Fruit fly (Drosophila melanogaster) whole organism, prepupa: ENCODE measurements around the gene Pxt.

ENCODE experiments used
- Blimp-1 ChIP-seq: fragments of 200-800 bp; sonication (Bioruptor generic); optimal IDR thresholded peaks from 3 replicates; lab custom pipeline; 2017; ENCODE audit warnings: missing biosample characterization, missing genetic modification characterization, mild to moderate bottlenecking, moderate library complexity, missing genetic modification reagents
- CG10631 ChIP-seq: fragments of 200-800 bp; sonication (Bioruptor generic); optimal IDR thresholded peaks from 2 replicates; lab custom pipeline; 2016; ENCODE audit warnings: missing biosample characterization, missing genetic modification characterization
- CG10669 ChIP-seq: fragments of 200-800 bp; sonication (Bioruptor generic); optimal IDR thresholded peaks from 3 replicates; lab custom pipeline; 2018; ENCODE audit warnings: missing biosample characterization, mild to moderate bottlenecking, missing genetic modification characterization, moderate library complexity
- CG11294 ChIP-seq: fragments of 200-800 bp; sonication (Bioruptor generic); IDR thresholded peaks from 2 replicates; pipeline ENCODE4 v1.3.6; 2022; ENCODE audit warnings: missing biosample characterization, missing genetic modification characterization
- CG16779 ChIP-seq: fragments of 200-800 bp; sonication (Bioruptor generic); optimal IDR thresholded peaks from 3 replicates; lab custom pipeline; 2017; ENCODE audit warnings: missing biosample characterization, mild to moderate bottlenecking, missing genetic modification characterization
- CG31627 ChIP-seq: fragments of 200-800 bp; sonication (Bioruptor generic); optimal IDR thresholded peaks from 3 replicates; lab custom pipeline; 2016; ENCODE audit warnings: missing biosample characterization, missing genetic modification characterization
- CG32006 ChIP-seq: fragments of 200-800 bp; sonication (Bioruptor generic); optimal IDR thresholded peaks from 3 replicates; lab custom pipeline; 2017; ENCODE audit warnings: missing biosample characterization, mild to moderate bottlenecking, missing genetic modification characterization
- CG3919 ChIP-seq: fragments of 200-800 bp; sonication (Bioruptor generic); optimal IDR thresholded peaks from 3 replicates; lab custom pipeline; 2016; ENCODE audit warnings: missing biosample characterization, missing genetic modification characterization
- CG6163 ChIP-seq: fragments of 200-800 bp; sonication (Bioruptor generic); IDR thresholded peaks from 3 replicates; pipeline ENCODE4 v1.3.6; 2022; ENCODE audit warnings: missing biosample characterization, missing genetic modification characterization
- CG6276 ChIP-seq: fragments of 200-800 bp; sonication (Bioruptor generic); optimal IDR thresholded peaks from 2 replicates; lab custom pipeline; 2017; ENCODE audit warnings: missing biosample characterization, mild to moderate bottlenecking, missing genetic modification characterization
- CG6808 ChIP-seq: fragments of 200-800 bp; sonication (Bioruptor generic); optimal IDR thresholded peaks from 3 replicates; lab custom pipeline; 2017; ENCODE audit warnings: missing biosample characterization, missing genetic modification characterization, mild to moderate bottlenecking, moderate library complexity, missing genetic modification reagents
- CG7368 ChIP-seq: fragments of 200-800 bp; sonication (Bioruptor generic); optimal IDR thresholded peaks from 3 replicates; lab custom pipeline; 2016; ENCODE audit warnings: missing biosample characterization, missing genetic modification characterization
- CG8119 ChIP-seq: fragments of 200-800 bp; sonication (Bioruptor generic); IDR thresholded peaks from 3 replicates; pipeline ENCODE4 v1.3.6; 2022; ENCODE audit warnings: missing biosample characterization, missing genetic modification characterization
- Eip75B ChIP-seq: fragments of 200-800 bp; sonication (Bioruptor generic); optimal IDR thresholded peaks from 3 replicates; lab custom pipeline; 2016; ENCODE audit warnings: missing biosample characterization, missing genetic modification characterization
- Eip78C ChIP-seq: fragments of 200-800 bp; sonication (Bioruptor generic); peaks from one replicate; lab custom pipeline; 2016; ENCODE audit warnings: missing biosample characterization, missing genetic modification characterization
- Eip93F ChIP-seq: fragments of 200-800 bp; sonication (Bioruptor generic); optimal IDR thresholded peaks from 2 replicates; lab custom pipeline; 2016; ENCODE audit warnings: missing biosample characterization, mild to moderate bottlenecking, missing genetic modification characterization
- Hr38 ChIP-seq: sonication (Bioruptor generic); optimal IDR thresholded peaks from 2 replicates; lab custom pipeline; 2016; ENCODE audit warnings: missing biosample characterization, missing genetic modification characterization
- Hr4 ChIP-seq: fragments of 200-800 bp; sonication (Bioruptor generic); optimal IDR thresholded peaks from 3 replicates; lab custom pipeline; 2016; ENCODE audit warnings: missing biosample characterization, missing genetic modification characterization
- Lpt ChIP-seq: fragments of 200-800 bp; sonication (Bioruptor generic); optimal IDR thresholded peaks from 3 replicates; lab custom pipeline; 2016; ENCODE audit warnings: missing biosample characterization, missing genetic modification characterization
- Met ChIP-seq: fragments of 200-800 bp; sonication (Bioruptor generic); optimal IDR thresholded peaks from 3 replicates; lab custom pipeline; 2016; ENCODE audit warnings: missing biosample characterization, missing genetic modification characterization
- Sox102F ChIP-seq: fragments of 200-800 bp; sonication (Bioruptor generic); optimal IDR thresholded peaks from 2 replicates; lab custom pipeline; 2016; ENCODE audit warnings: missing biosample characterization, mild to moderate bottlenecking, missing genetic modification characterization
- Sox14 ChIP-seq: fragments of 200-800 bp; sonication (Bioruptor generic); optimal IDR thresholded peaks from 3 replicates; lab custom pipeline; 2016; ENCODE audit warnings: missing biosample characterization, missing genetic modification characterization
- Sox15 ChIP-seq: fragments of 200-800 bp; sonication (Bioruptor generic); optimal IDR thresholded peaks from 3 replicates; lab custom pipeline; 2016; ENCODE audit warnings: missing biosample characterization, missing genetic modification characterization
- acj6 ChIP-seq: fragments of 200-800 bp; sonication (Bioruptor generic); optimal IDR thresholded peaks from 3 replicates; lab custom pipeline; 2016; ENCODE audit warnings: missing biosample characterization, missing genetic modification characterization
- cyc ChIP-seq: fragments of 200-800 bp; sonication (Bioruptor generic); optimal IDR thresholded peaks from 3 replicates; lab custom pipeline; 2016; ENCODE audit warnings: missing biosample characterization, missing genetic modification characterization
- dsx ChIP-seq: fragments of 200-800 bp; optimal IDR thresholded peaks from 3 replicates; lab custom pipeline; 2019; ENCODE audit warnings: missing biosample characterization, mild to moderate bottlenecking, missing genetic modification characterization, moderate library complexity; ENCODE audit not compliant: poor library complexity, severe bottlenecking
- eg ChIP-seq: fragments of 200-800 bp; sonication (Bioruptor generic); IDR thresholded peaks from 3 replicates; pipeline ENCODE4 v1.3.6; 2022; ENCODE audit warnings: missing biosample characterization, missing genetic modification characterization
- fd59A ChIP-seq: fragments of 200-800 bp; sonication (Bioruptor generic); optimal IDR thresholded peaks from 2 replicates; lab custom pipeline; 2017; ENCODE audit warnings: missing biosample characterization, mild to moderate bottlenecking, missing genetic modification characterization, missing genetic modification reagents
- fkh ChIP-seq: fragments of 200-800 bp; sonication (Bioruptor generic); optimal IDR thresholded peaks from 3 replicates; lab custom pipeline; 2017; ENCODE audit warnings: missing biosample characterization, mild to moderate bottlenecking, missing genetic modification characterization, moderate library complexity
- lz ChIP-seq: fragments of 200-800 bp; sonication (Bioruptor generic); optimal IDR thresholded peaks from 3 replicates; lab custom pipeline; 2016; ENCODE audit warnings: missing biosample characterization, missing genetic modification characterization
- net ChIP-seq: fragments of 200-800 bp; sonication (Bioruptor generic); optimal IDR thresholded peaks from 3 replicates; lab custom pipeline; 2016; ENCODE audit warnings: missing biosample characterization, missing genetic modification characterization
- pdm3 ChIP-seq: fragments of 200-800 bp; sonication (Bioruptor generic); optimal IDR thresholded peaks from 3 replicates; lab custom pipeline; 2016; ENCODE audit warnings: missing biosample characterization, missing genetic modification characterization
- ss ChIP-seq, 2 experiments: fragments of 200-800 bp; sonication (Bioruptor generic); optimal IDR thresholded peaks; 2 replicates in 1 of 2; 3 replicates in 1 of 2; lab custom pipeline; 2017 to 2018; ENCODE audit warnings: mild to moderate bottlenecking in 2 of 2, missing biosample characterization in 2 of 2, missing genetic modification characterization in 2 of 2, moderate library complexity in 1 of 2
- svp ChIP-seq: fragments of 200-800 bp; sonication (Bioruptor generic); peaks from one replicate; lab custom pipeline; 2016; ENCODE audit warnings: missing biosample characterization, missing genetic modification characterization
- topi ChIP-seq: fragments of 200-800 bp; sonication (Bioruptor generic); optimal IDR thresholded peaks from 3 replicates; lab custom pipeline; 2016; ENCODE audit warnings: missing biosample characterization, missing genetic modification characterization
- vri ChIP-seq: fragments of 200-800 bp; sonication (Bioruptor generic); optimal IDR thresholded peaks from 3 replicates; lab custom pipeline; 2016; ENCODE audit warnings: missing biosample characterization, mild to moderate bottlenecking, missing genetic modification characterization

Pxt gene

DNA sequence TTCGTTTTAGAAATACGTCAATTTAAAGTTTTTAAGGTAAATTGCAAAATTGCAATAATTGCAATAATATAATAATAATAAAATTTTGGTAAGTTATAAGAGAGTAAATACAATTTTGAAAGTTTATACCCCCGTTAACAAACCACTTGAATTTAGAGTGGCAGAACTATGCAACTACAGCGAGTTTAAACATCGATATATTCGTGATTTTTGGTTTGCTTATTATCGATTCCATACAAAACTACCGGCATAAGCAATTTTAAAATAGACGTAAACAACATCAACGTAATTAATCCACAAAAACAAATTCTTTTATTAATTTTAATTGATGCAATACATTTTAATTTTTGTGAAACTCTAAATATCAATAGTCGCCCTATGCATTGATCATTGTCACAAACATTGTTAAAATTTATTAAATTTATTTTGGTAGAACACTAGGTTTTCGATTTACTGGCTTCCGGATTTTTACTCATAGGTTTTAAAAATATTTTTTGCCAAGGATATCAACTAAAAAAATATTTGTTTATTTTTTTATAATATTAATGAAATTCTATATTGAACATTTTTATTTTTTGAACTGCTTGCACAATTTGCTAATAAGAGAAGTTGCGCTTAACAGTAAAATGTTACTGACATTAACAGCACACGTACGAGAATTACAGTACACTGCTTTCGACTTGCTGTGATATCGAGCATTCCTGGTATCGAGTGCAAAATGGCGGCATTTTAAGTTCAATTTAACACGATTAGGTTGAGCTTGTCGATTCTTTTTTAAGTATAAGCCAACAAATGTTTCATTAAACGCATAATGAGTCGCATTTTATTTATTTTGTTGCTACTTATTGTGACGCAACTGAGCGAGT, at the start of gene Pxt:
Gene Pxt, plus strand, starts transcription at position 695 of the 866 bp plus-strand sequence.
- TF ChIP-seq CG6163 (GFP tag; lab: Robert Waterston, UW) (no peak), Eip78C (peak; percentile 18), lz (GFP tag; lab: Kevin White, UChicago) (no peak), CG8119 (GFP tag; lab: Robert Waterston, UW) (no peak)

DNA sequence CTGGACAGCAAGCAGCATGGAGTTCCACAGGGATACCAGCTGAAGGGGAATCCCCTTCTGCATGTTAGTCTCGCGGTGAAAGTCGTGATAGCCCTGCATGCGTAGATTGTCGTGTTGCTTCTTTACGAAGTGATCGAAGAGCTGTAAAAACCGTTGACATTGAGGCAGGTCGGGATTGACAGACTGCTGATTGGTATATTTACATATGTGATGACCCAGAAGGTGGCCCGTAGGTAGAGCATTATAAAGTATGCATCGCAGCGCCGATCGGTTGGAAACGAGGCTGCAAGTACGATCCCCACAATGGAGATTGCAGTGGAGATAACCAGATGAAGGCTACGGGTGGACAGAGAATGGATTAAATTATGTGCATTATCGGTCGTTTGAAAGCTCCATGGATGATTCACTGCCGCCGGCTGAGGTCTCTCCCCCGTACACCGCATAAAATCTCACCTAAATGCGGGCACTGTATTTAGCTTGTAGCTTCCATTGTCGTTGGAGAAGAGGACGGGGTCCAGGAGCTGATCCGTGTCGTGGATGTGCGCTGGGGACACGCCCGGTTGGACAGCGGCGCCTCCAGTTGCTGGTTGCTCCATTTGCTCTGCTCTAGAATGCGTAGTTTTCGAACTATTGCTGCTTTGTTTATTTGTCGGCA, 48.9 kb upstream of the Pxt start:
- TF ChIP-seq ss (GFP tag; optimal IDR thresholded peaks at IDR 0.05; lab: Kevin White, UChicago) = no peak
- TF ChIP-seq svp (GFP tag; lab: Kevin White, UChicago) = peak; percentile 97

DNA sequence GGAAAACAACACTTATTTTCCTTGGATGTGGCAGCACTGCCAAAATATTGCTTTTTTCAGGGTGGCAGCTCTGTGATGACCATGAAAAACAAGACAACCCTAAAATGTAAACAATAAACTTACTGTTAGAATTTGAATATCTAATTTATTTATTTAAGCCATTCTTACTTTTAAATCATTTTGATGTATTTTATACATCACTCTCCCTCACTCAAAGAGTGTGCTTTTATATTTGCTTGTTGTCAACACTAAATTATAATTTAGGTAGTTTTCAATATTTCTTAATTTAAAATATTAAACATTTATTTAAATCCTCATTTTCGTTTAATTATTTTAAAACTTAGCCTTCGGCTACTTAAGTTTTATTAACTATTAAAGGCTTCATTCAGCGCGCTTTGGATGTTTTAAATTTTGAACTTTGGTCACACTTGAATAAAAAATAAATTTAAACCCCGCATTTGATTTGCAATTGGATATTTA, 48.4 kb upstream of the Pxt start, which contains the start of the genes CG7523 and Mps1:
Gene CG7523, minus strand, starts transcription at position 39 of the 480 bp plus-strand sequence.
Gene Mps1, plus strand, starts transcription at position 415 of the 480 bp plus-strand sequence.
- TF ChIP-seq topi (GFP tag; lab: Kevin White, UChicago) (no peak), fkh (GFP tag; lab: Kevin White, UChicago) (peak; percentile 100), fd59A (GFP tag; lab: Kevin White, UChicago) (no peak), Sox14 (GFP tag; lab: Kevin White, UChicago) (peak; percentile 90), dsx (GFP tag; lab: Kevin White, UChicago) (peak; percentile 16)

DNA sequence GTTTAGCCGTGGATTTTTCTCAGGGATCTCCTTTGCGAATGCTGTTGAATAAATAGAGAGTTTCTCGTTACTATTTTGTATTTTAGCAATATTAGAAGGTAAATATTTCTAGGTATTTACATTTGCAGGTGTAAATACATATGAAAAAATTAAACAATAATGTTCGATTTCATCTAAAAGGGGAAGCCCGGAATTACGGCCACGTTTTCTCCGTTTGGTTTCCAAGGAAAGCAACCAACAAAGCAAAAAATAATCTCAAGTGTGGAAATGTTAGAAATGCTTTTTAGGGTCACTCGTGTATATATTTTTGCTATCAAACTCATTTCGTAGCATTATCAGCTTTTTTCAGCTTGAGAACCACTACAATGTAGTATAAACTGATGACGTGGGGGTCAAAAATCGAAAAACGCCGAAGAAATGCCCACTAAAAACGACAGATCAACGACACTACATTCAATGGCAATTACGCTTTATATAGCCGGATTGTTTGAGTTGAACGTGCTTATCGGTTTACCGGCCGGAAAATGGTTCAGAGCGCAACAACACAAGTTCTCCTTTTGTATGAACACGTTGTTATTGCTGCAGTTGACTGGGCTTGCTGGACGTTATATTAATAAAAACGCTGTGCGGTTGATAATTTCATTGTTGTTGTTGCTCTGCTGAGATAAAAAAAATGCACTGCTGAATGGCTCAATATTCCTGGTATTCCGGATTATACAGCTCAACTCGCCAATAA, 40.9 kb upstream of the Pxt start:
- TF ChIP-seq CG6276 (GFP tag; lab: Kevin White, UChicago) (no peak), dsx (GFP tag; lab: Kevin White, UChicago) (peak; percentile 49), svp (GFP tag; lab: Kevin White, UChicago) (peak; percentile 86), Met (GFP tag; lab: Kevin White, UChicago) (no peak), net (no peak), vri (GFP tag; lab: Kevin White, UChicago) (peak; percentile 44)

DNA sequence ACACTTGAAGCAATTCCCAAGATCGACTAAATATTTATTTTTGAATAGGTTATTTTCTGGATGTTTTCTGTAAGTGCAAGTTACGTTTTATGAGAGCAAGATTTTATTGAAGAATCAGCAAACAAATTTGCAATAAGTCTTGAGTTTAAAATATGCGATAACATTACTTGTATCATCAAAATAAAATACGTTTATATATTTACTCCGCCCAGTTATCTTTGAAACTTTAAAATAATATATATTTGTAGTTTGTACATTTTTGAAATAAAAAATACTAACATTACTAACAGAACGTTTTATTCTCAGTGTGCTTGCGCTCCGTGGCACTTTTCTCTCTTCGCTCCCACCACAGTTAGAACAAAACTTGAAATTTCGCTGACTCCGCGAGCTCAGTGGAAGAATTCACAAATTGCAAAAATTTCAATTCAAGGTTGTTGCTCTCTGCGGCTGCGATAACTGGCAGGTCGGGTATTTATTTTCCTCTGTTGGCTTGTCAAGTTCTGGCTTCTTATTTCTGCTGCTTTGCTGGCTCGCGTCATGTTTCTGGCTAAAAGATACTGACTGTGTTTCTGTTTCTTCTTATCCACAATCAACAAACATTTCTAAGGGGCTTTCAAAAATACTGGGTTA, 39.8 kb upstream of the Pxt start:
- TF ChIP-seq CG31627 (peak; percentile 86), CG7368 (GFP tag; lab: Kevin White, UChicago) (peak; percentile 77), net (peak; percentile 90), Hr4 (GFP tag; lab: Kevin White, UChicago) (peak; percentile 87), CG10669 (GFP tag; lab: Kevin White, UChicago) (peak; percentile 82), vri (GFP tag; lab: Kevin White, UChicago) (peak; percentile 84), ss (GFP tag; optimal IDR thresholded peaks at IDR 0.05; lab: Kevin White, UChicago) (peak; percentile 68 to 80), CG10631 (GFP tag; lab: Kevin White, UChicago) (peak; percentile 89), CG6163 (GFP tag; lab: Robert Waterston, UW) (peak; percentile 79), CG16779 (tag; lab: Kevin White, UChicago) (peak; percentile 33), Eip78C (peak; percentile 97), CG32006 (peak; percentile 95), Hr38 (GFP tag; lab: Kevin White, UChicago) (no peak), Sox14 (GFP tag; lab: Kevin White, UChicago) (peak; percentile 89), svp (GFP tag; lab: Kevin White, UChicago) (peak; percentile 97), Lpt (GFP tag; lab: Kevin White, UChicago) (peak; percentile 88), CG6808 (GFP tag; lab: Kevin White, UChicago) (peak; percentile 85), Sox15 (GFP tag; lab: Kevin White, UChicago) (peak; percentile 75), Eip75B (peak; percentile 86), CG3919 (GFP tag; lab: Kevin White, UChicago) (peak; percentile 90), Eip93F (GFP tag; lab: Kevin White, UChicago) (peak; percentile 90), pdm3 (GFP tag; lab: Kevin White, UChicago) (peak; percentile 51), Sox102F (GFP tag; lab: Kevin White, UChicago) (peak; percentile 90), acj6 (GFP tag; lab: Kevin White, UChicago) (peak; percentile 86), Blimp-1 (GFP tag; lab: Kevin White, UChicago) (peak; percentile 78), eg (GFP tag; lab: Robert Waterston, UW) (no peak; the same call in 2 of the 3 replicates), CG11294 (GFP tag; lab: Robert Waterston, UW) (0 out of 2 replicates have a peak, but pooled peaks have one; percentile 60), cyc (GFP tag; lab: Kevin White, UChicago) (peak; percentile 87)
